Fruit fly (Drosophila melanogaster) whole organism, embryonic: ENCODE data around the gene GstD11.

Experiments
- Ada2b ChIP-seq: fragments of 200-800 bp; sonication (Bioruptor generic); IDR thresholded peaks from 2 replicates; pipeline ENCODE4 v1.3.6; 2022; ENCODE audit warnings: missing biosample characterization, missing genetic modification characterization
- Atf-2 ChIP-seq: fragments of 200-800 bp; sonication (Bioruptor generic); optimal IDR thresholded peaks from 2 replicates; lab custom pipeline; 2016; ENCODE audit warnings: missing biosample characterization, missing genetic modification characterization
- CG1024 ChIP-seq: fragments of 200-800 bp; sonication (Bioruptor generic); IDR thresholded peaks from 2 replicates; pipeline ENCODE4 v1.3.6; 2022; ENCODE audit warnings: missing biosample characterization, missing genetic modification characterization
- CG10543 ChIP-seq: fragments of 200-800 bp; sonication (Bioruptor generic); optimal IDR thresholded peaks from 3 replicates; lab custom pipeline; 2017; ENCODE audit warnings: missing biosample characterization, mild to moderate bottlenecking, missing genetic modification characterization, moderate library complexity
- CG11085 ChIP-seq: fragments of 200-800 bp; sonication (Bioruptor generic); IDR thresholded peaks from 2 replicates; pipeline ENCODE4 v1.3.6; 2022; ENCODE audit warnings: missing biosample characterization, missing genetic modification characterization
- CG13894 ChIP-seq: fragments of 200-800 bp; sonication (Bioruptor generic); optimal IDR thresholded peaks from 3 replicates; lab custom pipeline; 2018; ENCODE audit warnings: missing biosample characterization, mild to moderate bottlenecking, missing genetic modification characterization, moderate library complexity
- CG14965 ChIP-seq: fragments of 200-800 bp; sonication (Bioruptor generic); optimal IDR thresholded peaks from 2 replicates; lab custom pipeline; 2016; ENCODE audit warnings: missing biosample characterization, missing genetic modification characterization, borderline replicate concordance
- CG15696 ChIP-seq: fragments of 200-800 bp; sonication (Bioruptor generic); optimal IDR thresholded peaks from 2 replicates; lab custom pipeline; 2019; ENCODE audit warnings: missing biosample characterization, mild to moderate bottlenecking, missing genetic modification characterization, moderate library complexity
- CG17568 ChIP-seq: fragments of 200-800 bp; sonication (Bioruptor generic); optimal IDR thresholded peaks from 2 replicates; lab custom pipeline; 2018; ENCODE audit warnings: missing biosample characterization, mild to moderate bottlenecking, missing genetic modification characterization, moderate library complexity
- CG18011 ChIP-seq: fragments of 200-800 bp; sonication (Bioruptor generic); optimal IDR thresholded peaks from 2 replicates; lab custom pipeline; 2017; ENCODE audit warnings: missing biosample characterization, missing genetic modification characterization, mild to moderate bottlenecking, moderate library complexity, missing genotype
- CG33557 ChIP-seq: fragments of 200-800 bp; sonication (Bioruptor generic); optimal IDR thresholded peaks from 2 replicates; lab custom pipeline; 2019; ENCODE audit warnings: missing biosample characterization, mild to moderate bottlenecking, missing genetic modification characterization, moderate library complexity
- CG3407 ChIP-seq: fragments of 200-800 bp; sonication (Bioruptor generic); optimal IDR thresholded peaks from 2 replicates; lab custom pipeline; 2018; ENCODE audit warnings: missing biosample characterization, mild to moderate bottlenecking, missing genetic modification characterization
- CG6654 ChIP-seq: fragments of 200-800 bp; sonication (Bioruptor generic); optimal IDR thresholded peaks from 2 replicates; lab custom pipeline; 2017; ENCODE audit warnings: missing biosample characterization, mild to moderate bottlenecking, missing genetic modification characterization
- CG6813 ChIP-seq: fragments of 200-800 bp; sonication (Bioruptor generic); optimal IDR thresholded peaks from 2 replicates; lab custom pipeline; 2017; ENCODE audit warnings: missing biosample characterization, missing genetic modification characterization, mild to moderate bottlenecking, moderate library complexity, missing genetic modification reagents
- CG7357 ChIP-seq: fragments of 200-800 bp; sonication (Bioruptor generic); IDR thresholded peaks from 3 replicates; pipeline ENCODE4 v1.3.6; 2022; ENCODE audit warnings: missing biosample characterization, missing genetic modification characterization
- CG7745 ChIP-seq: fragments of 200-800 bp; sonication (Bioruptor generic); optimal IDR thresholded peaks from 2 replicates; lab custom pipeline; 2018; ENCODE audit warnings: missing biosample characterization, mild to moderate bottlenecking, missing genetic modification characterization, moderate library complexity
- CG8290 ChIP-seq, 3 experiments: fragments of 200-800 bp; sonication (Bioruptor generic); optimal IDR thresholded peaks; 2 replicates each; lab custom pipeline; 2016 to 2019; ENCODE audit warnings: missing biosample characterization in 3 of 3, missing genetic modification characterization in 3 of 3, mild to moderate bottlenecking in 2 of 3, moderate library complexity in 1 of 3
- CG9876 ChIP-seq: fragments of 200-800 bp; sonication (Bioruptor generic); optimal IDR thresholded peaks from 2 replicates; lab custom pipeline; 2016; ENCODE audit warnings: missing biosample characterization, missing genetic modification characterization
- Elba2 ChIP-seq: fragments of 200-800 bp; sonication (Bioruptor generic); optimal IDR thresholded peaks from 3 replicates; lab custom pipeline; 2016; ENCODE audit warnings: missing biosample characterization, missing genetic modification characterization
- Ets65A ChIP-seq: fragments of 200-800 bp; sonication (Bioruptor generic); peaks from one replicate; lab custom pipeline; 2016; ENCODE audit warnings: missing biosample characterization, missing genetic modification characterization
- H2.0 ChIP-seq: fragments of 200-800 bp; sonication (Bioruptor generic); IDR thresholded peaks from 2 replicates; pipeline ENCODE4 v1.3.6; 2022; ENCODE audit warnings: missing biosample characterization, missing genetic modification characterization
- Hr51 ChIP-seq, 2 experiments: fragments of 200-800 bp; sonication (Bioruptor generic); optimal IDR thresholded peaks; 2 replicates in 1 of 2; 3 replicates in 1 of 2; lab custom pipeline; 2016 to 2018; ENCODE audit warnings: missing biosample characterization in 2 of 2, missing genetic modification characterization in 2 of 2, mild to moderate bottlenecking in 1 of 2, moderate library complexity in 1 of 2
- Kr ChIP-seq: fragments of 200-800 bp; sonication (Bioruptor generic); optimal IDR thresholded peaks from 2 replicates; lab custom pipeline; 2017; ENCODE audit warnings: missing biosample characterization, mild to moderate bottlenecking, missing genetic modification characterization
- NFAT ChIP-seq: fragments of 200-800 bp; sonication (Bioruptor generic); IDR thresholded peaks from 2 replicates; pipeline ENCODE4 v1.3.6; 2022; ENCODE audit warnings: missing biosample characterization, missing genetic modification characterization
- Pdp1 ChIP-seq, 2 experiments: fragments of 200-800 bp; sonication (Bioruptor generic); optimal IDR thresholded peaks; 3 replicates each; lab custom pipeline; 2016; ENCODE audit warnings: missing biosample characterization in 2 of 2, missing genetic modification characterization in 2 of 2, mild to moderate bottlenecking in 1 of 2, moderate library complexity in 1 of 2
- Rfx ChIP-seq: fragments of 200-800 bp; sonication (Bioruptor generic); IDR thresholded peaks from 2 replicates; pipeline ENCODE4 v1.3.6; 2022; ENCODE audit warnings: missing biosample characterization, missing genetic modification characterization
- TFAM ChIP-seq: fragments of 200-800 bp; sonication (Bioruptor generic); optimal IDR thresholded peaks from 2 replicates; lab custom pipeline; 2017; ENCODE audit warnings: missing biosample characterization, missing genetic modification characterization, inconsistent platforms
- YL-1 ChIP-seq: fragments of 200-800 bp; sonication (Bioruptor generic); optimal IDR thresholded peaks from 3 replicates; lab custom pipeline; 2017; ENCODE audit warnings: missing biosample characterization, mild to moderate bottlenecking, missing genetic modification characterization
- abd-A ChIP-seq: fragments of 200-800 bp; sonication (Bioruptor generic); optimal IDR thresholded peaks from 3 replicates; lab custom pipeline; 2019; ENCODE audit warnings: missing biosample characterization, mild to moderate bottlenecking, missing genetic modification characterization, moderate library complexity
- al ChIP-seq: fragments of 200-800 bp; sonication (Bioruptor generic); IDR thresholded peaks from 2 replicates; pipeline ENCODE4 v1.3.6; 2022; ENCODE audit warnings: missing biosample characterization, missing genetic modification characterization
- bbx ChIP-seq: fragments of 200-800 bp; sonication (Bioruptor generic); IDR thresholded peaks from 2 replicates; pipeline ENCODE4 v1.3.6; 2022; ENCODE audit warnings: missing biosample characterization, missing genetic modification characterization; ENCODE audit not compliant: partially characterized antibody
- bigmax ChIP-seq: fragments of 200-800 bp; sonication (Bioruptor generic); optimal IDR thresholded peaks from 2 replicates; lab custom pipeline; 2018; ENCODE audit warnings: missing biosample characterization, mild to moderate bottlenecking, missing genetic modification characterization
- da ChIP-seq: fragments of 200-800 bp; sonication (Bioruptor generic); optimal IDR thresholded peaks from 2 replicates; lab custom pipeline; 2016; ENCODE audit warnings: missing biosample characterization, missing genetic modification characterization
- dan ChIP-seq: fragments of 200-800 bp; sonication (Bioruptor generic); IDR thresholded peaks from 2 replicates; pipeline ENCODE4 v1.3.6; 2022; ENCODE audit warnings: missing biosample characterization, missing genetic modification characterization
- dmrt11E ChIP-seq: fragments of 200-800 bp; sonication (Bioruptor generic); optimal IDR thresholded peaks from 3 replicates; lab custom pipeline; 2018; ENCODE audit warnings: missing biosample characterization, mild to moderate bottlenecking, missing genetic modification characterization, moderate library complexity
- gem ChIP-seq: fragments of 200-800 bp; sonication (Bioruptor generic); optimal IDR thresholded peaks from 2 replicates; lab custom pipeline; 2019; ENCODE audit warnings: missing biosample characterization, mild to moderate bottlenecking, missing genetic modification characterization, moderate library complexity
- her ChIP-seq: fragments of 200-800 bp; sonication (Bioruptor generic); optimal IDR thresholded peaks from 2 replicates; lab custom pipeline; 2016; ENCODE audit warnings: missing biosample characterization, missing genetic modification characterization
- hth ChIP-seq: fragments of >200 bp; optimal IDR thresholded peaks from 2 replicates; lab custom pipeline; 2017; ENCODE audit warnings: inconsistent platforms
- kay ChIP-seq: fragments of 200-800 bp; sonication (Bioruptor generic); optimal IDR thresholded peaks from 2 replicates; lab custom pipeline; 2016; ENCODE audit warnings: missing biosample characterization, missing genetic modification characterization
- lilli ChIP-seq: fragments of 200-800 bp; sonication (Bioruptor generic); optimal IDR thresholded peaks from 3 replicates; lab custom pipeline; 2016; ENCODE audit warnings: missing biosample characterization, missing genetic modification characterization
- lmd ChIP-seq: fragments of 200-800 bp; sonication (Bioruptor generic); IDR thresholded peaks from 2 replicates; pipeline ENCODE4 v1.3.6; 2022; ENCODE audit warnings: missing biosample characterization, missing genetic modification characterization
- mam ChIP-seq: fragments of 200-800 bp; sonication (Bioruptor generic); optimal IDR thresholded peaks from 3 replicates; lab custom pipeline; 2016; ENCODE audit warnings: missing biosample characterization, missing genetic modification characterization
- mld ChIP-seq: fragments of 200-800 bp; sonication (Bioruptor generic); IDR thresholded peaks from 3 replicates; pipeline ENCODE4 v1.3.6; 2022; ENCODE audit warnings: missing biosample characterization, missing genetic modification characterization; ENCODE audit not compliant: partially characterized antibody
- nerfin-2 ChIP-seq: fragments of 200-800 bp; sonication (Bioruptor generic); IDR thresholded peaks from 2 replicates; pipeline ENCODE4 v1.3.6; 2022; ENCODE audit warnings: missing biosample characterization, missing genetic modification characterization; ENCODE audit not compliant: partially characterized antibody
- pho ChIP-seq: fragments of 200-800 bp; sonication (Bioruptor generic); optimal IDR thresholded peaks from 2 replicates; lab custom pipeline; 2016; ENCODE audit warnings: missing biosample characterization, missing genetic modification characterization
- pros ChIP-seq: fragments of 200-800 bp; sonication (Bioruptor generic); optimal IDR thresholded peaks from 3 replicates; lab custom pipeline; 2019; ENCODE audit warnings: missing biosample characterization, mild to moderate bottlenecking, missing genetic modification characterization, moderate library complexity
- ranshi ChIP-seq: fragments of 200-800 bp; sonication (Bioruptor generic); IDR thresholded peaks from 2 replicates; pipeline ENCODE4 v1.3.6; 2022; ENCODE audit warnings: missing biosample characterization, missing genetic modification characterization
- sqz ChIP-seq: fragments of 200-800 bp; sonication (Bioruptor generic); optimal IDR thresholded peaks from 3 replicates; lab custom pipeline; 2018; ENCODE audit warnings: missing biosample characterization, mild to moderate bottlenecking, missing genetic modification characterization
- tx ChIP-seq: fragments of 200-800 bp; sonication (Bioruptor generic); optimal IDR thresholded peaks from 2 replicates; lab custom pipeline; 2016; ENCODE audit warnings: missing biosample characterization, missing genetic modification characterization
- unc-4 ChIP-seq: fragments of 200-800 bp; sonication (Bioruptor generic); IDR thresholded peaks from 2 replicates; pipeline ENCODE4 v1.3.6; 2022; ENCODE audit warnings: missing biosample characterization, missing genetic modification characterization; ENCODE audit not compliant: partially characterized antibody

The GstD11 gene

dm6 chr3R:12350497-12350896 is 32.6 kb upstream of the GstD11 start, which contains the start of gene CG10038 (continued):
- TF ChIP-seq Hr51 (GFP tag; optimal IDR thresholded peaks at IDR 0.05; lab: Kevin White, UChicago) (peak; percentile 43 to 53), CG14965 (no peak), CG13894 (tag; lab: Kevin White, UChicago) (no peak), mam (GFP tag; lab: Kevin White, UChicago) (peak; percentile 45), tx (GFP tag; lab: Kevin White, UChicago) (no peak), Elba2 (GFP tag; lab: Kevin White, UChicago) (no peak), al (GFP tag; lab: Robert Waterston, UW) (peak; percentile 21; the same call in 1 of the 2 replicates), Ada2b (GFP tag; lab: Robert Waterston, UW) (no peak), CG11085 (GFP tag; lab: Robert Waterston, UW) (no peak; the same call in 1 of the 2 replicates), her (GFP tag; lab: Kevin White, UChicago) (no peak), pho (GFP tag; lab: Kevin White, UChicago) (peak; percentile 31), YL-1 (peak; percentile 45), unc-4 (peak; percentile 94), abd-A (tag; lab: Kevin White, UChicago) (no peak), CG15696 (tag; lab: Kevin White, UChicago) (no peak), kay (GFP tag; lab: Kevin White, UChicago) (peak; percentile 14), dan (GFP tag; lab: Robert Waterston, UW) (no peak), hth (no peak), CG10543 (no peak), Ets65A (peak; percentile 93), CG8290 (GFP tag; optimal IDR thresholded peaks at IDR 0.05; lab: Kevin White, UChicago) (peak; percentile 42), CG8290 (tag; optimal IDR thresholded peaks at IDR 0.05; lab: Kevin White, UChicago) (no peak), CG3407 (GFP tag; lab: Kevin White, UChicago) (no peak), CG7745 (tag; lab: Kevin White, UChicago) (no peak), CG18011 (peak; percentile 11), lilli (peak; percentile 59), CG1024 (no peak), nerfin-2 (peak; percentile 89), da (GFP tag; lab: Kevin White, UChicago) (no peak), CG9876 (GFP tag; lab: Kevin White, UChicago) (peak; percentile 14), CG6813 (no peak), TFAM (no peak), sqz (peak; percentile 28), H2.0 (GFP tag; lab: Robert Waterston, UW) (no peak), CG6654 (GFP tag; lab: Kevin White, UChicago) (no peak), gem (no peak), mld (GFP tag; lab: Robert Waterston, UW) (peak; percentile 80; the same call in 2 of the 3 replicates), CG17568 (GFP tag; lab: Kevin White, UChicago) (no peak), ranshi (GFP tag; lab: Robert Waterston, UW) (no peak), Atf-2 (GFP tag; lab: Kevin White, UChicago) (no peak), bbx (GFP tag; lab: Robert Waterston, UW) (peak; percentile 95), pros (GFP tag; lab: Kevin White, UChicago) (no peak), CG33557 (GFP tag; lab: Kevin White, UChicago) (no peak), Pdp1 (GFP tag; optimal IDR thresholded peaks at IDR 0.05; lab: Kevin White, UChicago) (peak in 1 of 2 experiments; percentile 15), Rfx (GFP tag; lab: Robert Waterston, UW) (peak; percentile 84), lmd (GFP tag; lab: Robert Waterston, UW) (no peak), dmrt11E (tag; lab: Kevin White, UChicago) (no peak), bigmax (GFP tag; lab: Kevin White, UChicago) (no peak), NFAT (GFP tag; lab: Robert Waterston, UW) (no peak; the same call in 1 of the 2 replicates), Kr (GFP tag; lab: Kevin White, UChicago) (no peak), CG7357 (GFP tag; lab: Robert Waterston, UW) (peak; percentile 81)
